Worm (Caenorhabditis elegans): ENCODE measurements around the gene csq-1.
A peak's percentile ranks its signal among the peaks of the same experiment; 100 is the strongest.

Gene csq-1

ce11 chrX:14721098-14721497 is 36.4 kb downstream of the csq-1 start, which contains the start of gene F33C8.2:
TSS of gene F33C8.2 (plus strand) at chrX:14721398.
- TF ChIP-seq R02D3.7 (tag; optimal IDR thresholded peaks at IDR 0.05) (no peak), unc-55 (GFP tag; optimal IDR thresholded peaks at IDR 0.05) (no peak)

ce11 chrX:14724935-14725334 is 40.3 kb downstream of the csq-1 start:
- TF ChIP-seq lsy-2 (tag; optimal IDR thresholded peaks at IDR 0.05) (no peak), crh-2 (tag; optimal IDR thresholded peaks at IDR 0.05) (no peak), nhr-77 (tag; optimal IDR thresholded peaks at IDR 0.05) (no peak)

ce11 chrX:14729319-14729718 is 44.6 kb downstream of the csq-1 start, which contains the start of gene tsp-8:
TSS of gene tsp-8 (minus strand) at chrX:14729503.
- no peak for TF ChIP-seq elt-3 (tag; optimal IDR thresholded peaks at IDR 0.05)
- TF ChIP-seq nhr-129 (tag; optimal IDR thresholded peaks at IDR 0.05): peak; percentile 20
- no peak for TF ChIP-seq zag-1 (tag; optimal IDR thresholded peaks at IDR 0.05)
- TF ChIP-seq nhr-6 (tag; optimal IDR thresholded peaks at IDR 0.05): no peak
- no peak for TF ChIP-seq aly-2 (tag; optimal IDR thresholded peaks at IDR 0.05)
- no peak for TF ChIP-seq peb-1 (tag; optimal IDR thresholded peaks at IDR 0.05)
- TF ChIP-seq R02D3.7 (tag; optimal IDR thresholded peaks at IDR 0.05): no peak
- TF ChIP-seq blmp-1 (tag; optimal IDR thresholded peaks at IDR 0.05; ENCODE audit: insufficient read depth): no peak
- no peak for TF ChIP-seq ceh-16 (tag; optimal IDR thresholded peaks at IDR 0.05)

ce11 chrX:14731828-14732331 is 47.2 kb downstream of the csq-1 start, which contains the start of gene F33C8.4:
TSS of gene F33C8.4 (plus strand) at chrX:14732281.
- no peak for TF ChIP-seq ztf-11 (tag; optimal IDR thresholded peaks at IDR 0.05)
- no peak for TF ChIP-seq nhr-237 (tag; optimal IDR thresholded peaks at IDR 0.05)
- TF ChIP-seq nhr-129 (tag; optimal IDR thresholded peaks at IDR 0.05): peak; percentile 0
- TF ChIP-seq F13H6.1 (tag; optimal IDR thresholded peaks at IDR 0.05): peak; percentile 47
- no peak for TF ChIP-seq lsy-2 (tag; optimal IDR thresholded peaks at IDR 0.05)
- TF ChIP-seq sma-9 (GFP tag; optimal IDR thresholded peaks at IDR 0.05): peak; percentile 44
- no peak for TF ChIP-seq sma-9 (tag; optimal IDR thresholded peaks at IDR 0.05)

- peak; percentile 16 for TF ChIP-seq snpc-4 (tag; optimal IDR thresholded peaks at IDR 0.05)
- no peak for TF ChIP-seq zag-1 (tag; optimal IDR thresholded peaks at IDR 0.05)
These were observed 51.5 kb downstream of the csq-1 start for ce11 chrX:14736220-14736619.

- TF ChIP-seq skn-1 (tag; optimal IDR thresholded peaks at IDR 0.05): no peak
- TF ChIP-seq lin-13 (GFP tag; optimal IDR thresholded peaks at IDR 0.05): no peak
- no peak for TF ChIP-seq ama-1 (optimal IDR thresholded peaks at IDR 0.05)
- TF ChIP-seq C34F6.9 (tag; optimal IDR thresholded peaks at IDR 0.05): no peak
- TF ChIP-seq mab-5 (tag; optimal IDR thresholded peaks at IDR 0.05): no peak
- no peak for TF ChIP-seq R02D3.7 (tag; optimal IDR thresholded peaks at IDR 0.05)
- TF ChIP-seq nhr-25 (tag; optimal IDR thresholded peaks at IDR 0.05): peak; percentile 66
- TF ChIP-seq dmd-4 (tag; optimal IDR thresholded peaks at IDR 0.05): no peak
- TF ChIP-seq nhr-23 (tag; optimal IDR thresholded peaks at IDR 0.05): no peak
- no peak for TF ChIP-seq elt-3 (tag; optimal IDR thresholded peaks at IDR 0.05)
- no peak for TF ChIP-seq ceh-82 (tag; optimal IDR thresholded peaks at IDR 0.05)
- TF ChIP-seq fos-1 (tag; optimal IDR thresholded peaks at IDR 0.05): peak; percentile 5
- no peak for TF ChIP-seq mbf-1 (tag; optimal IDR thresholded peaks at IDR 0.05)
- TF ChIP-seq ztf-11 (tag; optimal IDR thresholded peaks at IDR 0.05): no peak
- peak; percentile 49 for TF ChIP-seq nhr-21 (tag; optimal IDR thresholded peaks at IDR 0.05)
- no peak for TF ChIP-seq nhr-12 (tag; optimal IDR thresholded peaks at IDR 0.05)
- peak; percentile 56 for TF ChIP-seq sma-3 (GFP tag; optimal IDR thresholded peaks at IDR 0.05)
- no peak for TF ChIP-seq nhr-6 (tag; optimal IDR thresholded peaks at IDR 0.05)
- peak in 1 of 2 experiments; percentile 4 for TF ChIP-seq lsy-2 (tag; optimal IDR thresholded peaks at IDR 0.05)
- TF ChIP-seq aly-2 (tag; optimal IDR thresholded peaks at IDR 0.05): no peak
- TF ChIP-seq nhr-77 (tag; optimal IDR thresholded peaks at IDR 0.05): no peak
- no peak for TF ChIP-seq unc-62 (GFP tag; optimal IDR thresholded peaks at IDR 0.05)
- no peak for TF ChIP-seq ztf-4 (tag; optimal IDR thresholded peaks at IDR 0.05)
- no peak for TF ChIP-seq ceh-16 (tag; optimal IDR thresholded peaks at IDR 0.05)
- no peak for TF ChIP-seq snpc-4 (tag; optimal IDR thresholded peaks at IDR 0.05)
- no peak for TF ChIP-seq sma-9 (GFP tag; optimal IDR thresholded peaks at IDR 0.05)
- no peak for TF ChIP-seq sma-9 (tag; optimal IDR thresholded peaks at IDR 0.05)
- no peak for TF ChIP-seq mdl-1 (tag; optimal IDR thresholded peaks at IDR 0.05)
- TF ChIP-seq zag-1 (tag; optimal IDR thresholded peaks at IDR 0.05): no peak
- no peak for TF ChIP-seq unc-55 (GFP tag; optimal IDR thresholded peaks at IDR 0.05)
- peak; percentile 53 for TF ChIP-seq blmp-1 (tag; optimal IDR thresholded peaks at IDR 0.05; ENCODE audit: insufficient read depth)
- no peak for TF ChIP-seq unc-39 (tag; optimal IDR thresholded peaks at IDR 0.05)
- TF ChIP-seq peb-1 (tag; optimal IDR thresholded peaks at IDR 0.05): no peak
- TF ChIP-seq nhr-11 (tag; optimal IDR thresholded peaks at IDR 0.05): no peak
- no peak for TF ChIP-seq F13H6.1 (tag; optimal IDR thresholded peaks at IDR 0.05)
- no peak for TF ChIP-seq sem-4 (tag; optimal IDR thresholded peaks at IDR 0.05)
- no peak for TF ChIP-seq ztf-1 (GFP tag; conservative IDR thresholded peaks at IDR 0.05)
These were observed 52.4 kb downstream of the csq-1 start for ce11 chrX:14736955-14737621.

All from whole organism, L2 larva.